Fruit fly (Drosophila melanogaster) whole organism, wandering third instar larva: ENCODE data around the gene CG2218.

ENCODE experiments used
- Abd-B ChIP-seq: fragments of >200 bp; optimal IDR thresholded peaks from 2 replicates; lab custom pipeline; 2017; ENCODE audit warnings: missing biosample characterization, missing genetic modification characterization
- CG32264 ChIP-seq: fragments of 200-800 bp; sonication (Bioruptor generic); optimal IDR thresholded peaks from 2 replicates; lab custom pipeline; 2016; ENCODE audit warnings: missing biosample characterization, missing genetic modification characterization
- CG9705 ChIP-seq: fragments of 200-800 bp; sonication (Bioruptor generic); optimal IDR thresholded peaks from 2 replicates; lab custom pipeline; 2018; ENCODE audit warnings: missing biosample characterization, mild to moderate bottlenecking, missing genetic modification characterization
- CrebA ChIP-seq: fragments of 200-800 bp; sonication (Bioruptor generic); optimal IDR thresholded peaks from 2 replicates; lab custom pipeline; 2016; ENCODE audit warnings: missing biosample characterization, mild to moderate bottlenecking, missing genetic modification characterization, borderline replicate concordance
- Dif ChIP-seq: fragments of 200-275, 200-300 bp; sonication (Bioruptor generic); optimal IDR thresholded peaks from 2 replicates; lab custom pipeline; 2018; ENCODE audit warnings: missing biosample characterization, missing genetic modification characterization; ENCODE audit not compliant: partially characterized antibody
- GATAd ChIP-seq: sonication (Bioruptor generic); optimal IDR thresholded peaks from 2 replicates; lab custom pipeline; 2016; ENCODE audit warnings: missing biosample characterization, missing genetic modification characterization
- Hnf4 ChIP-seq: fragments of 200-800 bp; sonication (Bioruptor generic); optimal IDR thresholded peaks from 2 replicates; lab custom pipeline; 2016; ENCODE audit warnings: missing biosample characterization, mild to moderate bottlenecking, missing genetic modification characterization
- Hr83 ChIP-seq: fragments of 200-300 bp; sonication (Bioruptor generic); optimal IDR thresholded peaks from 2 replicates; lab custom pipeline; 2016; ENCODE audit warnings: missing biosample characterization, mild to moderate bottlenecking, missing genetic modification characterization, moderate library complexity; ENCODE audit not compliant: poor library complexity, severe bottlenecking
- Jra ChIP-seq: sonication (Bioruptor generic); optimal IDR thresholded peaks from 2 replicates; lab custom pipeline; 2016; ENCODE audit warnings: missing biosample characterization, missing genetic modification characterization
- Mio ChIP-seq: sonication (Bioruptor generic); optimal IDR thresholded peaks from 2 replicates; lab custom pipeline; 2016; ENCODE audit warnings: missing biosample characterization, missing genetic modification characterization
- Myc ChIP-seq: fragments of >200 bp; optimal IDR thresholded peaks from 2 replicates; lab custom pipeline; 2017
- N ChIP-seq: fragments of >200 bp; optimal IDR thresholded peaks from 2 replicates; lab custom pipeline; 2018; ENCODE audit warnings: missing biosample characterization, missing external identifiers, missing genetic modification characterization
- Rel ChIP-seq, 2 experiments: fragments of 200-800 bp; sonication (Bioruptor generic) in 1 of 2; optimal IDR thresholded peaks; 2 replicates in 1 of 2; 3 replicates in 1 of 2; lab custom pipeline; 2016 to 2019; ENCODE audit warnings: mild to moderate bottlenecking in 2 of 2, missing biosample characterization in 2 of 2, missing genetic modification characterization in 2 of 2, moderate library complexity in 1 of 2
- Vsx2 ChIP-seq: fragments of 200-300, 225-300 bp; sonication (Bioruptor generic); optimal IDR thresholded peaks from 2 replicates; lab custom pipeline; 2018; ENCODE audit warnings: missing biosample characterization, missing genetic modification characterization; ENCODE audit not compliant: partially characterized antibody
- br ChIP-seq: fragments of 200-800 bp; sonication (Bioruptor generic); optimal IDR thresholded peaks from 2 replicates; lab custom pipeline; 2016; ENCODE audit warnings: missing biosample characterization, missing genetic modification characterization
- brk ChIP-seq: fragments of 200-800 bp; sonication (Bioruptor generic); optimal IDR thresholded peaks from 2 replicates; lab custom pipeline; 2016; ENCODE audit warnings: missing biosample characterization, mild to moderate bottlenecking, missing genetic modification characterization
- dl ChIP-seq, 2 experiments: fragments of 175-275, 200-275 bp in 1 of 2; fragments of 200-275 bp in 1 of 2; sonication (Bioruptor generic); optimal IDR thresholded peaks; lab custom pipeline; 2018; ENCODE audit warnings: mild to moderate bottlenecking in 2 of 2, missing biosample characterization in 2 of 2, missing genetic modification characterization in 2 of 2, moderate library complexity in 2 of 2; ENCODE audit not compliant: partially characterized antibody in 2 of 2, insufficient read depth in 1 of 2
- dsf ChIP-seq: sonication (Bioruptor generic); optimal IDR thresholded peaks from 2 replicates; lab custom pipeline; 2016; ENCODE audit warnings: missing biosample characterization, missing genetic modification characterization, borderline replicate concordance
- ey ChIP-seq: fragments of 200-800 bp; sonication (Bioruptor generic); optimal IDR thresholded peaks from 2 replicates; lab custom pipeline; 2016; ENCODE audit warnings: missing biosample characterization, missing genetic modification characterization
- foxo ChIP-seq, 2 experiments: fragments of 200-800 bp; sonication (Bioruptor generic); optimal IDR thresholded peaks; 2 replicates in 1 of 2; 3 replicates in 1 of 2; lab custom pipeline; 2016 to 2017; ENCODE audit warnings: missing biosample characterization in 2 of 2, missing genetic modification characterization in 2 of 2
- fru ChIP-seq: fragments of 200-800 bp; sonication (Bioruptor generic); optimal IDR thresholded peaks from 3 replicates; lab custom pipeline; 2016; ENCODE audit warnings: missing biosample characterization, mild to moderate bottlenecking, missing genetic modification characterization
- h ChIP-seq: fragments of 200-800 bp; sonication (Bioruptor generic); optimal IDR thresholded peaks from 3 replicates; lab custom pipeline; 2016; ENCODE audit warnings: missing biosample characterization, mild to moderate bottlenecking, missing genetic modification characterization
- jim ChIP-seq: fragments of 175-275, 200-325 bp; sonication (Bioruptor generic); optimal IDR thresholded peaks from 2 replicates; lab custom pipeline; 2016; ENCODE audit warnings: missing biosample characterization, mild to moderate bottlenecking, missing genetic modification characterization
- psq ChIP-seq: fragments of 200-800 bp; sonication (Bioruptor generic); optimal IDR thresholded peaks from 3 replicates; lab custom pipeline; 2017; ENCODE audit warnings: missing biosample characterization, mild to moderate bottlenecking, missing genetic modification characterization, moderate library complexity
- rgr ChIP-seq: fragments of 200-800 bp; sonication (Bioruptor generic); optimal IDR thresholded peaks from 3 replicates; lab custom pipeline; 2016; ENCODE audit warnings: missing biosample characterization, mild to moderate bottlenecking, missing genetic modification characterization
- sage ChIP-seq: fragments of 200-800 bp; sonication (Bioruptor generic); optimal IDR thresholded peaks from 2 replicates; lab custom pipeline; 2016; ENCODE audit warnings: missing biosample characterization, mild to moderate bottlenecking, missing genetic modification characterization
- sv ChIP-seq: fragments of 200-800 bp; sonication (Bioruptor generic); optimal IDR thresholded peaks from 3 replicates; lab custom pipeline; 2016; ENCODE audit warnings: missing biosample characterization, missing genetic modification characterization
- tai ChIP-seq: sonication (Bioruptor generic); optimal IDR thresholded peaks from 2 replicates; lab custom pipeline; 2016; ENCODE audit warnings: missing biosample characterization, missing genetic modification characterization
- woc ChIP-seq: sonication (Bioruptor generic); optimal IDR thresholded peaks from 2 replicates; lab custom pipeline; 2016; ENCODE audit warnings: missing biosample characterization, mild to moderate bottlenecking, missing genetic modification characterization

Gene CG2218

dm6 chr3R:30425622-30426021 is 2.5 kb downstream of the CG2218 start:
- TF ChIP-seq Vsx2, result no peak
- TF ChIP-seq Hnf4, result no peak
- TF ChIP-seq dsf (GFP tag; lab: Kevin White, UChicago), result no peak
- TF ChIP-seq h (GFP tag; lab: Kevin White, UChicago), result no peak
- no peak for TF ChIP-seq CG9705 (GFP tag; lab: Kevin White, UChicago)
- TF ChIP-seq Abd-B (GFP tag; lab: Kevin White, UChicago), result no peak
- no peak for TF ChIP-seq Dif (GFP tag; lab: Kevin White, UChicago)
- no peak for TF ChIP-seq GATAd
- TF ChIP-seq CrebA (GFP tag; lab: Kevin White, UChicago), result no peak
- no peak for TF ChIP-seq woc (GFP tag; lab: Kevin White, UChicago)

DNA sequence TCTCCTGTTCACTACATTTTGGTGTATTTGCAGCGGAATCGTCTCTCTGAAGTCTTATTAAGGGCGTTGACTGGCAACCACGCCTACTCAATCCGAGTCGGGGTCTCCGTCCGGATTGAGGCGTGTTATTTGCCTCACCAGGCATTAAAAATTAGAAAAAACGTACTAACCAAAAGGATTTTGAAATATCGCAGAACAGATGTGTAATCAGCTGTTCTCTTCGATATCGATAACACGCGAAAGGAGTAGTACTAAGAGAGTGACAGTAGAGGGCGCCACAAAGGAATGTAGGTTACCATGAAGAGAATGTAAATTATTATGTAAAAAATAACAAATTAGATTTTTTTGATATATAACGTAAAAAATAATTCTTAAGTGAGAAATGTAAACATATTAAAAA is 3.1 kb downstream of the CG2218 start, which contains the start of gene CG15536:
CG15536 (minus strand) TSS at position 170 of the 400 bp plus-strand sequence.
- TF ChIP-seq Mio (GFP tag; lab: Kevin White, UChicago) (no peak), Myc (peak; percentile 54)

DNA sequence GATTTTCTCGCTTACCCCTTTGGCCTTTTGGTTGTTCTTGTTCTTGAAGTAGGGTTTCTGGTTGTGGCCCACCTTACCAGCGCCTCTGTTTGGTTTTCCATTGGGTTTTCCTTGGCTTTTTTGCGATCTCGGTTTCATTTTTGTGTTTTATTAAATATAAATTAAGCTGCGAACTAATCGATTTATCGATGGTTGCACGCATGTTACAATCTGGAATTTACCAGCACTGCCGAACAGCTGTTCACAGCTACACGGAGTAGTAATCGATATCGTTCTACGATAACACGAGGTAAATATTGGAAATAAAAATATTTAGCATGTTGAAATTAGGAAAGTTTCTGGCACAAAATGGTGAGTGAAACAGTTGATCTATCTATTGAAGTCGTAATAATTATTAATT is 4.4 kb downstream of the CG2218 start, which contains the start of the genes CG15535 and mRpS18C:
CG15535 (minus strand) TSS at position 235 of the 400 bp plus-strand sequence.
mRpS18C (plus strand) TSS at position 280 of the 400 bp plus-strand sequence.
- TF ChIP-seq Rel (GFP tag; optimal IDR thresholded peaks at IDR 0.05; lab: Kevin White, UChicago) (no peak), Rel (tag; optimal IDR thresholded peaks at IDR 0.05; lab: Kevin White, UChicago) (peak; percentile 9), tai (no peak), fru (no peak), CG9705 (GFP tag; lab: Kevin White, UChicago) (no peak), br (GFP tag; lab: Kevin White, UChicago) (no peak), Jra (GFP tag; lab: Kevin White, UChicago) (no peak), Abd-B (GFP tag; lab: Kevin White, UChicago) (no peak), dl (GFP tag; optimal IDR thresholded peaks at IDR 0.05; lab: Kevin White, UChicago; ENCODE audit: insufficient read depth in 1 of 2, partially characterized antibody in 2 of 2) (no peak), woc (GFP tag; lab: Kevin White, UChicago) (no peak), psq (GFP tag; lab: Kevin White, UChicago) (no peak), N (no peak), h (GFP tag; lab: Kevin White, UChicago) (no peak), rgr (GFP tag; lab: Kevin White, UChicago) (peak; percentile 44), sage (GFP tag; lab: Kevin White, UChicago) (peak; percentile 50), sv (GFP tag; lab: Kevin White, UChicago) (no peak), CG32264 (no peak)

- TF ChIP-seq foxo (GFP tag; optimal IDR thresholded peaks at IDR 0.05; lab: Kevin White, UChicago), result no peak
- no peak for TF ChIP-seq Hnf4
- no peak for TF ChIP-seq Myc
- TF ChIP-seq rgr (GFP tag; lab: Kevin White, UChicago), result no peak
- no peak for TF ChIP-seq GATAd
- TF ChIP-seq Jra (GFP tag; lab: Kevin White, UChicago), result no peak
- TF ChIP-seq Hr83 (GFP tag; lab: Kevin White, UChicago), result no peak
- no peak for TF ChIP-seq CrebA (GFP tag; lab: Kevin White, UChicago)
- TF ChIP-seq br (GFP tag; lab: Kevin White, UChicago), result no peak
- TF ChIP-seq dsf (GFP tag; lab: Kevin White, UChicago), result no peak
- TF ChIP-seq tai, result no peak
- no peak for TF ChIP-seq Rel (GFP tag; optimal IDR thresholded peaks at IDR 0.05; lab: Kevin White, UChicago)
- TF ChIP-seq Rel (tag; optimal IDR thresholded peaks at IDR 0.05; lab: Kevin White, UChicago), result no peak
- TF ChIP-seq brk (GFP tag; lab: Kevin White, UChicago), result no peak
- no peak for TF ChIP-seq ey
Measured at dm6 chr3R:30422871-30423270, 5.2 kb downstream of the CG2218 start, which contains the start of the genes CG2217 and CG42740. Gene CG2217, minus strand, starts transcription at chr3R:30422971. Gene CG42740, minus strand, starts transcription at chr3R:30422971.

DNA sequence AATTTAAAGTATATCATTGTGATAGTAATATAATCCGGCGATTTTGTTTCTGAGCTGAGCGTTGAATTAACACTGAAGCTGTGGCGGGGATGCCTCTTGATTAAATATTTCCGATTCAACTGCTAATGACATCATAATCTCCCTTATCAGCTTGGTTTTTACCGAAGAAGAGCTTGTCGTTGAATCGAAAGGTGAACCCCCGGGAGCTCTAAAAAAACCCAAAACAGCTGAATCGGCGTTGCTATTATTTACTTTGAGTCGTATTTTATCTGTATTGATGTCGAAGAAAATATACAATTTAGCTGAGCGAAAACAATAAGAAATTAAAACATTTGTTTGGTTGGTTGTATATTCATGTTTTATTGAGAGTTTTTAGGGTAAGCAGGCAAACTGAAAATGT is 8.9 kb downstream of the CG2218 start:
- TF ChIP-seq rgr (GFP tag; lab: Kevin White, UChicago) (no peak), jim (GFP tag; lab: Kevin White, UChicago) (no peak), Rel (GFP tag; optimal IDR thresholded peaks at IDR 0.05; lab: Kevin White, UChicago) (no peak), Rel (tag; optimal IDR thresholded peaks at IDR 0.05; lab: Kevin White, UChicago) (peak; percentile 98), N (no peak), tai (no peak), Dif (GFP tag; lab: Kevin White, UChicago) (no peak), foxo (GFP tag; optimal IDR thresholded peaks at IDR 0.05; lab: Kevin White, UChicago) (no peak), CG9705 (GFP tag; lab: Kevin White, UChicago) (no peak)
